Worm (Caenorhabditis elegans): ENCODE measurements around the gene vars-1.

ce11 chrV:8081579-8081978, 50.4 kb downstream of the vars-1 start, which contains the start of gene str-131:
- no peak for TF ChIP-seq ceh-82 (tag; optimal IDR thresholded peaks at IDR 0.05)
- TF ChIP-seq snpc-4 (tag; optimal IDR thresholded peaks at IDR 0.05): no peak
- TF ChIP-seq fos-1 (tag; optimal IDR thresholded peaks at IDR 0.05): no peak
- no peak for TF ChIP-seq tbx-2 (tag; optimal IDR thresholded peaks at IDR 0.05)
- TF ChIP-seq pqm-1 (tag; optimal IDR thresholded peaks at IDR 0.05): no peak
- TF ChIP-seq unc-62 (GFP tag; optimal IDR thresholded peaks at IDR 0.05): no peak
- TF ChIP-seq ztf-4 (tag; optimal IDR thresholded peaks at IDR 0.05): no peak
- no peak for TF ChIP-seq pha-4 (tag; optimal IDR thresholded peaks at IDR 0.05)
- TF ChIP-seq unc-39 (tag; optimal IDR thresholded peaks at IDR 0.05): no peak
- no peak for TF ChIP-seq nhr-28 (tag; optimal IDR thresholded peaks at IDR 0.05)
- TF ChIP-seq nhr-76 (tag; optimal IDR thresholded peaks at IDR 0.05): no peak
- no peak for TF ChIP-seq elt-2 (tag; optimal IDR thresholded peaks at IDR 0.05)
